Fruit fly (Drosophila melanogaster) whole organism, wandering third instar larva: ENCODE measurements around the gene CG42718.

Experiments used
- Abd-B ChIP-seq: fragments of >200 bp; optimal IDR thresholded peaks from 2 replicates; lab custom pipeline; 2017; ENCODE audit warnings: missing biosample characterization, missing genetic modification characterization
- CG32264 ChIP-seq: fragments of 200-800 bp; sonication (Bioruptor generic); optimal IDR thresholded peaks from 2 replicates; lab custom pipeline; 2016; ENCODE audit warnings: missing biosample characterization, missing genetic modification characterization
- Dfd ChIP-seq: fragments of >200 bp; optimal IDR thresholded peaks from 2 replicates; lab custom pipeline; 2017; ENCODE audit warnings: missing biosample characterization, missing genetic modification characterization
- Dif ChIP-seq: fragments of 200-275, 200-300 bp; sonication (Bioruptor generic); optimal IDR thresholded peaks from 2 replicates; lab custom pipeline; 2018; ENCODE audit warnings: missing biosample characterization, missing genetic modification characterization; ENCODE audit not compliant: partially characterized antibody
- GATAd ChIP-seq: sonication (Bioruptor generic); optimal IDR thresholded peaks from 2 replicates; lab custom pipeline; 2016; ENCODE audit warnings: missing biosample characterization, missing genetic modification characterization
- Hnf4 ChIP-seq: fragments of 200-800 bp; sonication (Bioruptor generic); optimal IDR thresholded peaks from 2 replicates; lab custom pipeline; 2016; ENCODE audit warnings: missing biosample characterization, mild to moderate bottlenecking, missing genetic modification characterization
- Hr78 ChIP-seq: fragments of >200 bp; optimal IDR thresholded peaks from 2 replicates; lab custom pipeline; 2017; ENCODE audit warnings: missing biosample characterization, missing genetic modification characterization
- Hr83 ChIP-seq: fragments of 200-300 bp; sonication (Bioruptor generic); optimal IDR thresholded peaks from 2 replicates; lab custom pipeline; 2016; ENCODE audit warnings: missing biosample characterization, mild to moderate bottlenecking, missing genetic modification characterization, moderate library complexity; ENCODE audit not compliant: poor library complexity, severe bottlenecking
- Myc ChIP-seq: fragments of >200 bp; optimal IDR thresholded peaks from 2 replicates; lab custom pipeline; 2017
- N ChIP-seq: fragments of >200 bp; optimal IDR thresholded peaks from 2 replicates; lab custom pipeline; 2018; ENCODE audit warnings: missing biosample characterization, missing external identifiers, missing genetic modification characterization
- Rel ChIP-seq, 2 experiments: fragments of 200-800 bp; sonication (Bioruptor generic) in 1 of 2; optimal IDR thresholded peaks; 2 replicates in 1 of 2; 3 replicates in 1 of 2; lab custom pipeline; 2016 to 2019; ENCODE audit warnings: mild to moderate bottlenecking in 2 of 2, missing biosample characterization in 2 of 2, missing genetic modification characterization in 2 of 2, moderate library complexity in 1 of 2
- Sp1 ChIP-seq: fragments of 200-800 bp; sonication (Bioruptor generic); optimal IDR thresholded peaks from 3 replicates; lab custom pipeline; 2019; ENCODE audit warnings: missing biosample characterization, mild to moderate bottlenecking, missing genetic modification characterization, moderate library complexity
- Vsx2 ChIP-seq: fragments of 200-300, 225-300 bp; sonication (Bioruptor generic); optimal IDR thresholded peaks from 2 replicates; lab custom pipeline; 2018; ENCODE audit warnings: missing biosample characterization, missing genetic modification characterization; ENCODE audit not compliant: partially characterized antibody
- brk ChIP-seq: fragments of 200-800 bp; sonication (Bioruptor generic); optimal IDR thresholded peaks from 2 replicates; lab custom pipeline; 2016; ENCODE audit warnings: missing biosample characterization, mild to moderate bottlenecking, missing genetic modification characterization
- dl ChIP-seq, 2 experiments: fragments of 175-275, 200-275 bp in 1 of 2; fragments of 200-275 bp in 1 of 2; sonication (Bioruptor generic); optimal IDR thresholded peaks; lab custom pipeline; 2018; ENCODE audit warnings: mild to moderate bottlenecking in 2 of 2, missing biosample characterization in 2 of 2, missing genetic modification characterization in 2 of 2, moderate library complexity in 2 of 2; ENCODE audit not compliant: partially characterized antibody in 2 of 2, insufficient read depth in 1 of 2
- dmrt93B ChIP-seq: fragments of 200-800 bp; sonication (Bioruptor generic); optimal IDR thresholded peaks from 2 replicates; lab custom pipeline; 2018; ENCODE audit warnings: missing biosample characterization, mild to moderate bottlenecking, missing genetic modification characterization
- dsf ChIP-seq: sonication (Bioruptor generic); optimal IDR thresholded peaks from 2 replicates; lab custom pipeline; 2016; ENCODE audit warnings: missing biosample characterization, missing genetic modification characterization, borderline replicate concordance
- ey ChIP-seq: fragments of 200-800 bp; sonication (Bioruptor generic); optimal IDR thresholded peaks from 2 replicates; lab custom pipeline; 2016; ENCODE audit warnings: missing biosample characterization, missing genetic modification characterization
- foxo ChIP-seq, 2 experiments: fragments of 200-800 bp; sonication (Bioruptor generic); optimal IDR thresholded peaks; 2 replicates in 1 of 2; 3 replicates in 1 of 2; lab custom pipeline; 2016 to 2017; ENCODE audit warnings: missing biosample characterization in 2 of 2, missing genetic modification characterization in 2 of 2
- fru ChIP-seq: fragments of 200-800 bp; sonication (Bioruptor generic); optimal IDR thresholded peaks from 3 replicates; lab custom pipeline; 2016; ENCODE audit warnings: missing biosample characterization, mild to moderate bottlenecking, missing genetic modification characterization
- h ChIP-seq: fragments of 200-800 bp; sonication (Bioruptor generic); optimal IDR thresholded peaks from 3 replicates; lab custom pipeline; 2016; ENCODE audit warnings: missing biosample characterization, mild to moderate bottlenecking, missing genetic modification characterization
- jim ChIP-seq: fragments of 175-275, 200-325 bp; sonication (Bioruptor generic); optimal IDR thresholded peaks from 2 replicates; lab custom pipeline; 2016; ENCODE audit warnings: missing biosample characterization, mild to moderate bottlenecking, missing genetic modification characterization
- lola ChIP-seq: fragments of >200 bp; optimal IDR thresholded peaks from 2 replicates; lab custom pipeline; 2017; ENCODE audit warnings: missing biosample characterization, missing genetic modification characterization
- psq ChIP-seq: fragments of 200-800 bp; sonication (Bioruptor generic); optimal IDR thresholded peaks from 3 replicates; lab custom pipeline; 2017; ENCODE audit warnings: missing biosample characterization, mild to moderate bottlenecking, missing genetic modification characterization, moderate library complexity
- rgr ChIP-seq: fragments of 200-800 bp; sonication (Bioruptor generic); optimal IDR thresholded peaks from 3 replicates; lab custom pipeline; 2016; ENCODE audit warnings: missing biosample characterization, mild to moderate bottlenecking, missing genetic modification characterization
- sv ChIP-seq: fragments of 200-800 bp; sonication (Bioruptor generic); optimal IDR thresholded peaks from 3 replicates; lab custom pipeline; 2016; ENCODE audit warnings: missing biosample characterization, missing genetic modification characterization
- tai ChIP-seq: sonication (Bioruptor generic); optimal IDR thresholded peaks from 2 replicates; lab custom pipeline; 2016; ENCODE audit warnings: missing biosample characterization, missing genetic modification characterization
- usp ChIP-seq: fragments of >200 bp; optimal IDR thresholded peaks from 2 replicates; lab custom pipeline; 2017; ENCODE audit warnings: missing biosample characterization, missing genetic modification characterization
- woc ChIP-seq: sonication (Bioruptor generic); optimal IDR thresholded peaks from 2 replicates; lab custom pipeline; 2016; ENCODE audit warnings: missing biosample characterization, mild to moderate bottlenecking, missing genetic modification characterization

Gene CG42718

DNA sequence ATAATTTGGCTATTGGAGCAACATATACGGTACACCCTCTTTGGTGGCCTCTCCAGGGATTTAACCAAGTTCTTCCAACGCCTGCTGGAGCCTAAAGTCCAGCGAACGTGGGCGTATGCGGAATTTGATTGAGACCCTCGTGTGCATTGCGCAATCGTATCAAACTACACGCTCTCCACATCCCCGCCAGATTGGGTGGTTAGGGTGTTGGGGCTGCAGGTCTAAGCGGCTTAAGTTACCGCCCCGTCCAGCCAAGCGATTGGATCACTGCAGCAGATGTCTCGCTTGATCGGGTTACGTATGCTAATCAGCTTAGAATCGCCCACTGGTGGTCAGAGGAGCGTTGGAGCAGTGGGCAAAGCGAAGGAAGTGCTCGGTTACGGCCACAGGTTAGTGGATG is 9.7 kb upstream of the CG42718 start, which contains the start of gene CG33060:
Gene CG33060 (plus strand): TSS at position 301 of the 400 bp plus-strand sequence.
- TF ChIP-seq CG32264 (GFP tag; lab: Kevin White, UChicago) (no peak), Dif (GFP tag; lab: Kevin White, UChicago) (no peak), Rel (GFP tag; optimal IDR thresholded peaks at IDR 0.05; lab: Kevin White, UChicago) (no peak), Rel (tag; optimal IDR thresholded peaks at IDR 0.05; lab: Kevin White, UChicago) (no peak), tai (GFP tag; lab: Kevin White, UChicago) (no peak), psq (GFP tag; lab: Kevin White, UChicago) (no peak), usp (GFP tag; lab: Kevin White, UChicago) (no peak), dmrt93B (GFP tag; lab: Kevin White, UChicago) (no peak), Hr78 (GFP tag; lab: Kevin White, UChicago) (no peak), sv (GFP tag; lab: Kevin White, UChicago) (no peak), Myc (lab: Kevin White, UChicago) (no peak), Hnf4 (GFP tag; lab: Kevin White, UChicago) (no peak), N (no peak), dsf (no peak), woc (GFP tag; lab: Kevin White, UChicago) (no peak), GATAd (GFP tag; lab: Kevin White, UChicago) (no peak), ey (GFP tag; lab: Kevin White, UChicago) (no peak), dl (GFP tag; optimal IDR thresholded peaks at IDR 0.05; lab: Kevin White, UChicago; ENCODE audit: insufficient read depth in 1 of 2, partially characterized antibody in 2 of 2) (no peak)
- TF ChIP-seq, all 38 proteins: peak for 0

dm6 chr3L:16329495-16329894 is 8.4 kb upstream of the CG42718 start, which contains the start of gene CG33061:
CG33061 (plus strand) TSS chr3L:16329795.
- no peak for TF ChIP-seq tai (GFP tag; lab: Kevin White, UChicago)
- no peak for TF ChIP-seq ey (GFP tag; lab: Kevin White, UChicago)
- no peak for TF ChIP-seq Abd-B
- TF ChIP-seq sv (GFP tag; lab: Kevin White, UChicago): no peak
- TF ChIP-seq CG32264 (GFP tag; lab: Kevin White, UChicago): no peak
- no peak for TF ChIP-seq Hr83
- no peak for TF ChIP-seq lola (GFP tag; lab: Kevin White, UChicago)
- no peak for TF ChIP-seq psq (GFP tag; lab: Kevin White, UChicago)
- TF ChIP-seq Vsx2 (GFP tag; lab: Kevin White, UChicago): no peak
- TF ChIP-seq Sp1: no peak

dm6 chr3L:16328207-16328891 is 7.3 kb upstream of the CG42718 start, which contains the start of gene CG13058:
CG13058 (plus strand) TSS chr3L:16328841.
- peak; percentile 50 for TF ChIP-seq sv (GFP tag; lab: Kevin White, UChicago)
- no peak for TF ChIP-seq Dfd
- TF ChIP-seq, all 38 proteins: peak for 1

dm6 chr3L:16327776-16328175 is 6.7 kb upstream of the CG42718 start, which contains the start of gene CG13038:
CG13038 (minus strand) TSS chr3L:16327893.
- TF ChIP-seq h (GFP tag; lab: Kevin White, UChicago) (peak; percentile 8), fru (peak; percentile 7), rgr (GFP tag; lab: Kevin White, UChicago) (no peak), lola (GFP tag; lab: Kevin White, UChicago) (no peak)

DNA sequence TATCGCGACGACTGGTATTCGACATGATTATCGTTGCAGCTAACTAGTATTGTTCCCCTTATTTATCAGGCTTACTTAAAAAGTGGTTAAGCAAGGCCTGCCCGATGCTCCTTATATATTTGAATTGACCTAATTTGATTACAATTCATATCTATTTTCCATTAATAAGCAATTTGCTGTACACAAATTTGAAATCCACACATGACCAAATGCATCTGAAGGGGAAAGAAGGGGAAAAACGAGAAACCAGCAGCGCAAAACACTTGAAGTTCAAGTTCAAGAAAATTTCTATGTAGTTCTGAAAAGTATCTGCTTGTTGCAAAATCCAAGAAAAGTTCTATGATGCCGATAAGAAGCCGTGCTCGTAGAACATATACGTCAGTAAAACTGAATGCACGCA is 5.6 kb upstream of the CG42718 start, which contains the start of the genes CG13040 and CG13039:
Gene CG13040 (minus strand): TSS at position 101 of the 400 bp plus-strand sequence.
Gene CG13039 (minus strand): TSS at position 106 of the 400 bp plus-strand sequence.
- TF ChIP-seq ey (GFP tag; lab: Kevin White, UChicago): no peak
- TF ChIP-seq jim (GFP tag; lab: Kevin White, UChicago): no peak

DNA sequence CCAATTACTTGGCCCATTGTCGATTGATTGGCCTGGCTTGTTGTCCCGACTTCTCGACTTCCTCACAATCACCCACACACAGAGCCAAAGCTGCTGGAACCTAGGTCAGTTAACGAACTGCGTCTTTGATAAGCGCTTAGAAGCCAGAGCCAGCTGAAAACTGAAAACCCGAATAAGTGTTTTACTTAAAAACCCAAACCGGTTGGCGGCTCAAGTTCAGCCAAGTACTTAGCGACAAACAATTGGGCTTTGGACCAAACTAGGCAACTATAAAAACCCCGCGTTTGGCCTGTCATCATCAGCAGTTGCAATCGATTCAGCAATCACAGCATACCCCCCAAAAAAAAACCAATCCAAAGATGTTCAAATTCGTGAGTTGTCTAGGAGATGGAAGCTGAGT is 2.3 kb upstream of the CG42718 start, which contains the start of gene CG13059:
Gene CG13059 (plus strand): TSS at position 301 of the 400 bp plus-strand sequence.
- TF ChIP-seq brk (GFP tag; lab: Kevin White, UChicago): no peak
- no peak for TF ChIP-seq Dif (GFP tag; lab: Kevin White, UChicago)
- no peak for TF ChIP-seq Myc (lab: Kevin White, UChicago)
- TF ChIP-seq dmrt93B (GFP tag; lab: Kevin White, UChicago): no peak
- no peak for TF ChIP-seq Hr78 (GFP tag; lab: Kevin White, UChicago)
- TF ChIP-seq psq (GFP tag; lab: Kevin White, UChicago): no peak
- no peak for TF ChIP-seq dl (GFP tag; optimal IDR thresholded peaks at IDR 0.05; lab: Kevin White, UChicago; ENCODE audit: insufficient read depth in 1 of 2, partially characterized antibody in 2 of 2)
- no peak for TF ChIP-seq foxo (GFP tag; optimal IDR thresholded peaks at IDR 0.05; lab: Kevin White, UChicago)
- TF ChIP-seq tai (GFP tag; lab: Kevin White, UChicago): no peak
- no peak for TF ChIP-seq Abd-B
